Worm (Caenorhabditis elegans) whole organism, young adult: ENCODE measurements around the gene gst-5.

Experiments
- B0019.2 ChIP-seq: fragments of 200-800 bp; sonication (Bioruptor generic); conservative IDR thresholded peaks from 2 replicates; pipeline ENCODE4 v1.3.6; 2022; ENCODE audit warnings: missing genetic modification reagents, missing genetic modification characterization, missing compliant biosample characterization
- B0261.1 ChIP-seq: sonication (generic microtip); optimal IDR thresholded peaks from 2 replicates; lab custom pipeline; 2016; ENCODE audit warnings: mild to moderate bottlenecking, missing genetic modification characterization, moderate library complexity, missing compliant biosample characterization
- D2030.7 ChIP-seq: fragments of 200-800 bp; sonication (Bioruptor generic); IDR thresholded peaks from 2 replicates; pipeline ENCODE4 v1.3.6; 2022; ENCODE audit warnings: missing genetic modification reagents, missing genetic modification characterization, missing compliant biosample characterization
- F33H1.4 ChIP-seq: fragments of 200-800 bp; sonication (Bioruptor generic); IDR thresholded peaks from 2 replicates; pipeline ENCODE4 v1.3.6; 2022; ENCODE audit warnings: missing genetic modification reagents, missing genetic modification characterization, missing compliant biosample characterization
- F57A8.1 ChIP-seq: fragments of 200-800 bp; sonication (Bioruptor generic); optimal IDR thresholded peaks from 2 replicates; lab custom pipeline; 2018; ENCODE audit warnings: mild to moderate bottlenecking, missing genetic modification characterization, moderate library complexity, missing compliant biosample characterization
- F57C9.4 ChIP-seq: sonication (generic microtip); optimal IDR thresholded peaks from 2 replicates; lab custom pipeline; 2017; ENCODE audit warnings: mild to moderate bottlenecking, missing genetic modification characterization, missing compliant biosample characterization
- Y53G8AR.9 ChIP-seq: fragments of 200-800 bp; sonication (Bioruptor generic); conservative IDR thresholded peaks from 2 replicates; pipeline ENCODE4 v1.3.6; 2022; ENCODE audit warnings: missing genetic modification reagents, missing genetic modification characterization, missing compliant biosample characterization
- ZK185.1 ChIP-seq: sonication (generic microtip); optimal IDR thresholded peaks from 2 replicates; lab custom pipeline; 2016; ENCODE audit warnings: mild to moderate bottlenecking, missing genetic modification characterization, missing compliant biosample characterization; ENCODE audit not compliant: poor library complexity, severe bottlenecking
- akir-1 ChIP-seq: fragments of 200-800 bp; sonication (Bioruptor generic); optimal IDR thresholded peaks from 2 replicates; lab custom pipeline; 2018; ENCODE audit warnings: mild to moderate bottlenecking, missing genetic modification characterization, moderate library complexity, missing compliant biosample characterization
- ama-1 ChIP-seq, 3 experiments: fragments of 150-350 bp in 1 of 3; sonication (generic microtip) in 2 of 3; optimal IDR thresholded peaks; 2 replicates each; lab custom pipeline; 2014 to 2018; ENCODE audit warnings: missing biosample characterization in 2 of 3, missing genetic modification characterization in 2 of 3, missing genetic modification reagents in 2 of 3
- bed-1 ChIP-seq: fragments of 200-800 bp; sonication (Bioruptor generic); IDR thresholded peaks from 2 replicates; pipeline ENCODE4 v1.3.6; 2022; ENCODE audit warnings: missing genetic modification reagents, missing genetic modification characterization, missing compliant biosample characterization
- cebp-2 ChIP-seq: fragments of 200-800 bp; sonication (Bioruptor generic); IDR thresholded peaks from 2 replicates; pipeline ENCODE4 v1.3.6; 2022; ENCODE audit warnings: missing genetic modification characterization, missing compliant biosample characterization
- ceh-27 ChIP-seq: fragments of 200-800 bp; sonication (Bioruptor generic); optimal IDR thresholded peaks from 2 replicates; lab custom pipeline; 2018; ENCODE audit warnings: mild to moderate bottlenecking, missing genetic modification characterization, moderate library complexity, missing compliant biosample characterization
- die-1 ChIP-seq: sonication (generic microtip); optimal IDR thresholded peaks from 2 replicates; lab custom pipeline; 2016; ENCODE audit warnings: missing genotype, mild to moderate bottlenecking, missing genetic modification characterization, missing compliant biosample characterization
- dox-1 ChIP-seq: fragments of 200-800 bp; sonication (Bioruptor generic); IDR thresholded peaks from 2 replicates; pipeline ENCODE4 v1.3.6; 2022; ENCODE audit warnings: missing genetic modification reagents, missing genetic modification characterization, missing compliant biosample characterization
- dpl-1 ChIP-seq: fragments of 150-350 bp; optimal IDR thresholded peaks from 2 replicates; lab custom pipeline; 2014; ENCODE audit warnings: missing biosample characterization, missing genetic modification reagents, missing genetic modification characterization
- efl-1 ChIP-seq: fragments of 150-350 bp; optimal IDR thresholded peaks from 2 replicates; lab custom pipeline; 2014; ENCODE audit warnings: missing biosample characterization, missing genetic modification reagents, missing genetic modification characterization
- him-1 ChIP-seq: sonication (generic microtip); optimal IDR thresholded peaks from 2 replicates; lab custom pipeline; 2016; ENCODE audit warnings: missing genotype, missing genetic modification reagents, missing genetic modification characterization, missing compliant biosample characterization
- hlh-12 ChIP-seq: sonication (generic microtip); optimal IDR thresholded peaks from 2 replicates; lab custom pipeline; 2016; ENCODE audit warnings: missing genetic modification characterization, missing compliant biosample characterization
- lin-35 ChIP-seq, 3 experiments: fragments of 150-350 bp in 2 of 3; sonication (generic microtip) in 1 of 3; optimal IDR thresholded peaks; 2 replicates each; lab custom pipeline; 2014 to 2018; ENCODE audit warnings: missing biosample characterization in 3 of 3, missing genetic modification characterization in 3 of 3, missing genetic modification reagents in 3 of 3
- lin-54 ChIP-seq: fragments of 200-800 bp; sonication (Bioruptor generic); optimal IDR thresholded peaks from 2 replicates; lab custom pipeline; 2018; ENCODE audit warnings: mild to moderate bottlenecking, missing genetic modification characterization, missing compliant biosample characterization
- lir-1 ChIP-seq: fragments of 200-800 bp; sonication (Bioruptor generic); conservative IDR thresholded peaks from 2 replicates; pipeline ENCODE4 v1.3.6; 2022; ENCODE audit warnings: missing genetic modification reagents, missing genetic modification characterization, missing compliant biosample characterization
- lsl-1 ChIP-seq: fragments of 200-800 bp; sonication (Bioruptor generic); optimal IDR thresholded peaks from 2 replicates; lab custom pipeline; 2018; ENCODE audit warnings: mild to moderate bottlenecking, missing genetic modification characterization, moderate library complexity, missing compliant biosample characterization
- lsy-27 ChIP-seq: sonication (generic microtip); optimal IDR thresholded peaks from 2 replicates; lab custom pipeline; 2017; ENCODE audit warnings: missing genetic modification characterization, mild to moderate bottlenecking, missing compliant biosample characterization, antibody characterized with exemption, missing genotype, borderline replicate concordance; ENCODE audit not compliant: insufficient read depth
- madf-6 ChIP-seq: fragments of 200-800 bp; sonication (Bioruptor generic); IDR thresholded peaks from 2 replicates; pipeline ENCODE4 v1.3.6; 2022; ENCODE audit warnings: missing genetic modification reagents, missing genetic modification characterization, missing compliant biosample characterization
- madf-8 ChIP-seq: fragments of 200-800 bp; sonication (Bioruptor generic); conservative IDR thresholded peaks from 2 replicates; pipeline ENCODE4 v1.3.6; 2022; ENCODE audit warnings: missing genetic modification reagents, missing genetic modification characterization, missing compliant biosample characterization
- mcd-1 ChIP-seq: fragments of 200-800 bp; sonication (Bioruptor generic); IDR thresholded peaks from 2 replicates; pipeline ENCODE4 v1.3.6; 2022; ENCODE audit warnings: missing genetic modification reagents, missing genetic modification characterization, missing compliant biosample characterization
- mes-4 ChIP-seq: sonication (generic microtip); optimal IDR thresholded peaks from 2 replicates; lab custom pipeline; 2016; ENCODE audit warnings: missing genotype, missing genetic modification characterization, missing compliant biosample characterization
- nfyb-1 ChIP-seq: fragments of 200-800 bp; sonication (Bioruptor generic); IDR thresholded peaks from 2 replicates; pipeline ENCODE4 v1.3.6; 2022; ENCODE audit warnings: missing genetic modification reagents, missing genetic modification characterization, missing compliant biosample characterization
- nhr-179 ChIP-seq: sonication (generic microtip); optimal IDR thresholded peaks from 2 replicates; lab custom pipeline; 2016; ENCODE audit warnings: mild to moderate bottlenecking, missing genetic modification characterization, missing compliant biosample characterization
- nhr-80 ChIP-seq: sonication (generic microtip); optimal IDR thresholded peaks from 2 replicates; lab custom pipeline; 2016; ENCODE audit warnings: missing genetic modification characterization, missing compliant biosample characterization
- nhr-90 ChIP-seq: sonication (generic microtip); optimal IDR thresholded peaks from 2 replicates; lab custom pipeline; 2016; ENCODE audit warnings: missing genotype, mild to moderate bottlenecking, missing genetic modification characterization, missing compliant biosample characterization
- pbrm-1 ChIP-seq: fragments of 200-800 bp; sonication (Bioruptor generic); IDR thresholded peaks from 2 replicates; pipeline ENCODE4 v1.3.6; 2022; ENCODE audit warnings: missing genetic modification reagents, missing genetic modification characterization, missing compliant biosample characterization
- repo-1 ChIP-seq: sonication (generic microtip); optimal IDR thresholded peaks from 2 replicates; lab custom pipeline; 2017; ENCODE audit warnings: mild to moderate bottlenecking, missing genetic modification characterization, missing compliant biosample characterization

The gst-5 gene

ce11 chrII:10946848-10947247 is 3.3 kb upstream of the gst-5 start:
- TF ChIP-seq him-1 (tag; lab: Kevin White, UChicago) (no peak), nhr-80 (peak; percentile 3)

- TF ChIP-seq nhr-80: no peak
- no peak for TF ChIP-seq repo-1
- no peak for TF ChIP-seq mes-4
- no peak for TF ChIP-seq ceh-27 (GFP tag; lab: Kevin White, UChicago)
- TF ChIP-seq B0019.2 (GFP tag; lab: Robert Waterston, UW): no peak
- no peak for TF ChIP-seq dox-1 (GFP tag; lab: Robert Waterston, UW)
- no peak for TF ChIP-seq pbrm-1 (GFP tag; lab: Robert Waterston, UW)
- TF ChIP-seq Y53G8AR.9 (GFP tag; lab: Robert Waterston, UW): no peak
- no peak for TF ChIP-seq him-1 (tag; lab: Kevin White, UChicago)
- no peak for TF ChIP-seq D2030.7
- no peak for TF ChIP-seq F57C9.4 (tag; lab: Kevin White, UChicago)
- no peak for TF ChIP-seq bed-1 (GFP tag; lab: Robert Waterston, UW)
- no peak for TF ChIP-seq madf-6 (GFP tag; lab: Robert Waterston, UW)
- TF ChIP-seq F57A8.1 (GFP tag; lab: Kevin White, UChicago): no peak
- no peak for TF ChIP-seq lsy-27 (tag; lab: Kevin White, UChicago)
- no peak for TF ChIP-seq lir-1
These were observed 2.8 kb upstream of the gst-5 start, which contains the start of the genes tceb-3 and gskl-1 for ce11 chrII:10947317-10947716. TSS of gene tceb-3 (minus strand) at chrII:10947417. TSS of gene gskl-1 (plus strand) at chrII:10947559.

ce11 chrII:10948236-10949025 is 1.7 kb upstream of the gst-5 start:
- no peak for TF ChIP-seq lsy-27 (tag; lab: Kevin White, UChicago)
- 0 out of 2 replicates have a peak, but pooled peaks have one; percentile 33 for TF ChIP-seq madf-8 (GFP tag; lab: Robert Waterston, UW)
- no peak for TF ChIP-seq F57C9.4 (tag; lab: Kevin White, UChicago)
- no peak for TF ChIP-seq B0019.2 (GFP tag; lab: Robert Waterston, UW)
- no peak for TF ChIP-seq ZK185.1
- no peak for TF ChIP-seq cebp-2
- TF ChIP-seq nhr-179: no peak
- peak; percentile 57 for TF ChIP-seq efl-1 (GFP tag; lab: Kevin White, UChicago)
- 0 out of 2 replicates have a peak, but pooled peaks have one; percentile 17 for TF ChIP-seq nfyb-1 (GFP tag; lab: Robert Waterston, UW)
- TF ChIP-seq lin-54 (GFP tag; lab: Kevin White, UChicago): peak; percentile 75
- no peak for TF ChIP-seq hlh-12 (tag; lab: Kevin White, UChicago)
- TF ChIP-seq ceh-27 (GFP tag; lab: Kevin White, UChicago): no peak
- peak; percentile 63 for TF ChIP-seq madf-6 (GFP tag; lab: Robert Waterston, UW)
- TF ChIP-seq ama-1 (optimal IDR thresholded peaks at IDR 0.05; lab: Kevin White, UChicago): no peak
- no peak for TF ChIP-seq ama-1 (GFP tag; optimal IDR thresholded peaks at IDR 0.05; lab: Kevin White, UChicago)
- TF ChIP-seq die-1: no peak
- TF ChIP-seq F33H1.4 (GFP tag; lab: Robert Waterston, UW): peak; percentile 54
- peak; percentile 57 for TF ChIP-seq mcd-1
- peak in 1 of 3 experiments; percentile 26 for TF ChIP-seq lin-35 (GFP tag; optimal IDR thresholded peaks at IDR 0.05; lab: Kevin White, UChicago)
- no peak for TF ChIP-seq B0261.1 (tag; lab: Kevin White, UChicago)
- TF ChIP-seq akir-1 (GFP tag; lab: Kevin White, UChicago): no peak
- peak; percentile 18 for TF ChIP-seq dpl-1 (GFP tag; lab: Kevin White, UChicago)
- TF ChIP-seq nhr-90 (tag; lab: Kevin White, UChicago): no peak
- TF ChIP-seq him-1 (tag; lab: Kevin White, UChicago): no peak
- peak; percentile 39 for TF ChIP-seq lsl-1 (GFP tag; lab: Kevin White, UChicago)
- no peak for TF ChIP-seq F57A8.1 (GFP tag; lab: Kevin White, UChicago)
